Worm (Caenorhabditis elegans) whole organism, L2 larva: Measurements from ENCODE around the gene ZC196.3.

ENCODE experiments used
- fos-1 ChIP-seq: fragments of 150-350 bp; optimal IDR thresholded peaks from 2 replicates; lab custom pipeline; 2014; ENCODE audit warnings: missing biosample characterization, missing genetic modification characterization
- lsy-2 ChIP-seq, 2 experiments: fragments of 150-350 bp in 1 of 2; sonication (generic microtip) in 1 of 2; optimal IDR thresholded peaks; 2 replicates each; lab custom pipeline; 2014 to 2017; ENCODE audit warnings: missing biosample characterization in 2 of 2, missing genetic modification characterization in 2 of 2

- TF ChIP-seq lsy-2 (tag; optimal IDR thresholded peaks at IDR 0.05; lab: Kevin White, UChicago), result peak in 1 of 2 experiments; percentile 35
- peak; percentile 56 for TF ChIP-seq fos-1
These were observed 37.4 kb downstream of the ZC196.3 start, which contains the start of gene B0507.2 for ce11 chrV:8773826-8774382.
